Worm (Caenorhabditis elegans): ENCODE data around the gene rig-4.

rig-4 gene

DNA sequence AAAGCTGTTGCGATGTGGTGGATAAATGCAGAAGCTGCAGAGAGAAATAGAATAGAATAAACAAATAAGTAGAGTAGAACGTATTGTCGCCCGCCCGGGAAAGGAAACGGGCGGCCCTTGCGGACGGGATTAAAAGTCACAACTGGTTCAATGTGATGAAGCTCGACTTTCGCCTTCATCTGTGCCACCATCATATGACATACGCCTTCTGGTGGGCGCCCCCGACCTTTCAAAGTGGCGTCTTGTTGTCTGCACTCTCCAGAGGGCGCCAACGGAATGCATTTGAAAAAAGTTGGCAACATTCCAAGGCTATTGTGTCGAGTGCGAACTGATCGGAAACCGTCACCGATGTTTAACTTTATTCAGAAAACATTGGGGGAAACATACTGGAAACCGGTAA lies 60.6 kb downstream of the rig-4 start:
- TF ChIP-seq ham-2 (GFP tag; optimal IDR thresholded peaks at IDR 0.05) (no peak), nhr-76 (tag; optimal IDR thresholded peaks at IDR 0.05) (no peak), unc-39 (tag; optimal IDR thresholded peaks at IDR 0.05) (no peak), mep-1 (tag; optimal IDR thresholded peaks at IDR 0.05) (no peak), ceh-83 (GFP tag; optimal IDR thresholded peaks at IDR 0.05) (no peak), mab-5 (tag; optimal IDR thresholded peaks at IDR 0.05) (no peak), ces-1 (GFP tag; optimal IDR thresholded peaks at IDR 0.05) (no peak), lin-13 (tag; optimal IDR thresholded peaks at IDR 0.05) (no peak), zip-8 (tag; optimal IDR thresholded peaks at IDR 0.05) (no peak), nhr-237 (tag; optimal IDR thresholded peaks at IDR 0.05) (no peak), mls-2 (tag; optimal IDR thresholded peaks at IDR 0.05) (no peak), lsy-2 (tag; optimal IDR thresholded peaks at IDR 0.05) (no peak), unc-62 (GFP tag; optimal IDR thresholded peaks at IDR 0.05) (no peak), M03D4.4 (tag; optimal IDR thresholded peaks at IDR 0.05) (no peak), pha-4 (tag; optimal IDR thresholded peaks at IDR 0.05) (no peak), flh-1 (GFP tag; optimal IDR thresholded peaks at IDR 0.05) (no peak), elt-3 (tag; optimal IDR thresholded peaks at IDR 0.05) (no peak), lin-32 (GFP tag; optimal IDR thresholded peaks at IDR 0.05) (no peak), snpc-4 (tag; optimal IDR thresholded peaks at IDR 0.05) (no peak), ztf-11 (tag; optimal IDR thresholded peaks at IDR 0.05) (no peak)

All from whole organism, mixed stage, embryonic.